Worm (Caenorhabditis elegans): ENCODE data around the gene glb-14.

The glb-14 gene

ce11 chrV:15511613-15512216, 33.1 kb downstream of the glb-14 start, which contains the start of gene rpl-38:
Gene rpl-38, plus strand, starts transcription at chrV:15512166.
- TF ChIP-seq aha-1 (tag; optimal IDR thresholded peaks at IDR 0.05) (peak; percentile 22), lin-14 (GFP tag; optimal IDR thresholded peaks at IDR 0.05) (peak; percentile 80), grh-1 (GFP tag; IDR thresholded peaks at IDR 0.05) (peak; percentile 64), isw-1 (GFP tag; IDR thresholded peaks at IDR 0.05) (peak; percentile 86), nhr-28 (tag; optimal IDR thresholded peaks at IDR 0.05) (no peak), ceh-88 (GFP tag; IDR thresholded peaks at IDR 0.05) (no peak), nhr-20 (tag; optimal IDR thresholded peaks at IDR 0.05) (peak; percentile 86), efl-1 (optimal IDR thresholded peaks at IDR 0.05) (peak; percentile 88 to 89), efl-1 (GFP tag; optimal IDR thresholded peaks at IDR 0.05 in 1 of 2) (peak; percentile 81 to 98), unc-86 (tag; optimal IDR thresholded peaks at IDR 0.05) (peak; percentile 78), egl-27 (tag; optimal IDR thresholded peaks at IDR 0.05) (no peak), ztf-4 (tag; optimal IDR thresholded peaks at IDR 0.05) (peak; percentile 50), ceh-8 (GFP tag; optimal IDR thresholded peaks at IDR 0.05) (no peak), mef-2 (tag; optimal IDR thresholded peaks at IDR 0.05) (no peak), C16A3.4 (tag; optimal IDR thresholded peaks at IDR 0.05) (peak; percentile 94), nhr-11 (tag; optimal IDR thresholded peaks at IDR 0.05) (peak; percentile 42), unc-130 (tag; optimal IDR thresholded peaks at IDR 0.05) (peak; percentile 90), swsn-7 (tag; optimal IDR thresholded peaks at IDR 0.05) (peak; percentile 83), pqm-1 (tag; optimal IDR thresholded peaks at IDR 0.05) (no peak), hlh-4 (tag; optimal IDR thresholded peaks at IDR 0.05) (no peak), nhr-76 (tag; optimal IDR thresholded peaks at IDR 0.05) (no peak), zag-1 (tag; optimal IDR thresholded peaks at IDR 0.05) (no peak), dsc-1 (tag; optimal IDR thresholded peaks at IDR 0.05) (peak; percentile 76), tbx-2 (tag; optimal IDR thresholded peaks at IDR 0.05) (peak; percentile 79), fkh-10 (GFP tag; optimal IDR thresholded peaks at IDR 0.05) (peak; percentile 35), unc-30 (tag; optimal IDR thresholded peaks at IDR 0.05) (no peak), sup-37 (GFP tag; optimal IDR thresholded peaks at IDR 0.05) (peak; percentile 29), fos-1 (tag; optimal IDR thresholded peaks at IDR 0.05) (peak; percentile 68), ceh-63 (GFP tag; optimal IDR thresholded peaks at IDR 0.05) (no peak), C34B4.2 (tag; optimal IDR thresholded peaks at IDR 0.05) (no peak), nhr-85 (tag) (peak; percentile 91), mdl-1 (tag; optimal IDR thresholded peaks at IDR 0.05) (peak in 1 of 2 experiments; percentile 66), dpl-1 (GFP tag; optimal IDR thresholded peaks at IDR 0.05) (peak; percentile 73 to 84 (median 82)), mab-9 (GFP tag; IDR thresholded peaks at IDR 0.05) (no peak), elt-3 (tag; optimal IDR thresholded peaks at IDR 0.05) (peak in 3 of 6 experiments; percentile 55 to 68 (median 57)), sptf-1 (tag; optimal IDR thresholded peaks at IDR 0.05) (no peak), nhr-237 (tag; optimal IDR thresholded peaks at IDR 0.05) (peak; percentile 7), lin-15B (tag; optimal IDR thresholded peaks at IDR 0.05) (no peak), lir-3 (tag; optimal IDR thresholded peaks at IDR 0.05; ENCODE audit: poor library complexity) (no peak), ces-1 (GFP tag; optimal IDR thresholded peaks at IDR 0.05) (peak; percentile 17), unc-62 (GFP tag; optimal IDR thresholded peaks at IDR 0.05) (no peak), hpl-2 (GFP tag; optimal IDR thresholded peaks at IDR 0.05) (peak; percentile 35), F16B12.6 (tag; optimal IDR thresholded peaks at IDR 0.05) (peak; percentile 50), nhr-84 (tag; optimal IDR thresholded peaks at IDR 0.05) (no peak), ama-1 (optimal IDR thresholded peaks at IDR 0.05) (no peak), nhr-71 (tag; optimal IDR thresholded peaks at IDR 0.05) (peak; percentile 90), irx-1 (tag; optimal IDR thresholded peaks at IDR 0.05) (peak; percentile 77), fkh-8 (tag; optimal IDR thresholded peaks at IDR 0.05) (peak; percentile 68), nhr-19 (GFP tag; conservative IDR thresholded peaks at IDR 0.05) (peak; percentile 86), Y116A8C.19 (tag; optimal IDR thresholded peaks at IDR 0.05; ENCODE audit: borderline replicate concordance) (no peak), tlp-1 (tag; optimal IDR thresholded peaks at IDR 0.05) (no peak), pax-3 (tag; optimal IDR thresholded peaks at IDR 0.05) (no peak), fkh-4 (tag; optimal IDR thresholded peaks at IDR 0.05; ENCODE audit: borderline replicate concordance) (peak; percentile 45)

Measured in whole organism, L1 larva.